Fruit fly (Drosophila melanogaster): ENCODE measurements around the gene CG3226.

CG3226 gene

dm6 chrX:6683635-6684499, 29.8 kb upstream of the CG3226 start, which contains the start of gene Pink1:
Gene Pink1, plus strand, starts transcription at chrX:6683798.
- TF ChIP-seq CG8478 (optimal IDR thresholded peaks at IDR 0.05) (no peak), CTCF (optimal IDR thresholded peaks at IDR 0.05) (peak in 1 of 2 experiments; percentile 37)

dm6 chrX:6681467-6681866, 27.4 kb upstream of the CG3226 start, which contains the start of gene Fum2:
Gene Fum2, plus strand, starts transcription at chrX:6681767.
- TF ChIP-seq CTCF (optimal IDR thresholded peaks at IDR 0.05): no peak
- TF ChIP-seq CG8478 (optimal IDR thresholded peaks at IDR 0.05): no peak

dm6 chrX:6679502-6679810, 25.4 kb upstream of the CG3226 start:
- no peak for TF ChIP-seq CG8478 (optimal IDR thresholded peaks at IDR 0.05)
- no peak for TF ChIP-seq CTCF (optimal IDR thresholded peaks at IDR 0.05)

dm6 chrX:6678635-6679501, 24.8 kb upstream of the CG3226 start, which contains the start of gene ND-ASHI:
Gene ND-ASHI, minus strand, starts transcription at chrX:6679118.
- TF ChIP-seq CTCF (optimal IDR thresholded peaks at IDR 0.05): no peak

- TF ChIP-seq CTCF (optimal IDR thresholded peaks at IDR 0.05) (no peak), CG8478 (optimal IDR thresholded peaks at IDR 0.05) (no peak)
These were observed 23.9 kb upstream of the CG3226 start, which contains the start of gene Fum1 for dm6 chrX:6677826-6678489. Gene Fum1, plus strand, starts transcription at chrX:6678424.

- TF ChIP-seq CTCF (optimal IDR thresholded peaks at IDR 0.05): no peak
- TF ChIP-seq CG8478 (optimal IDR thresholded peaks at IDR 0.05): no peak
These were observed 19.8 kb upstream of the CG3226 start, which contains the start of the genes CG3198 and Mcm6 for dm6 chrX:6673637-6674487. Gene CG3198, minus strand, starts transcription at chrX:6673973. Gene Mcm6, plus strand, starts transcription at chrX:6674387.

dm6 chrX:6663976-6664375, 9.9 kb upstream of the CG3226 start:
- no peak for TF ChIP-seq CG8478 (optimal IDR thresholded peaks at IDR 0.05)
- no peak for TF ChIP-seq CTCF (optimal IDR thresholded peaks at IDR 0.05)

- TF ChIP-seq CG8478 (optimal IDR thresholded peaks at IDR 0.05): no peak
- no peak for TF ChIP-seq CTCF (optimal IDR thresholded peaks at IDR 0.05)
These were observed 9.0 kb upstream of the CG3226 start for dm6 chrX:6662876-6663551.

dm6 chrX:6662378-6662777, 8.3 kb upstream of the CG3226 start:
- TF ChIP-seq CG8478 (optimal IDR thresholded peaks at IDR 0.05) (no peak), CTCF (optimal IDR thresholded peaks at IDR 0.05) (no peak)

dm6 chrX:6661880-6662279, 7.8 kb upstream of the CG3226 start:
- TF ChIP-seq CTCF (optimal IDR thresholded peaks at IDR 0.05) (no peak), CG8478 (optimal IDR thresholded peaks at IDR 0.05) (no peak)

dm6 chrX:6661392-6661837, 7.4 kb upstream of the CG3226 start, which contains the start of the genes CG3224 and Ctr1A:
Gene CG3224, minus strand, starts transcription at chrX:6661462.
Gene Ctr1A, plus strand, starts transcription at chrX:6661647.
- TF ChIP-seq CTCF (optimal IDR thresholded peaks at IDR 0.05): no peak
- TF ChIP-seq CG8478 (optimal IDR thresholded peaks at IDR 0.05): no peak

- TF ChIP-seq CTCF (optimal IDR thresholded peaks at IDR 0.05) (no peak), CG8478 (optimal IDR thresholded peaks at IDR 0.05) (no peak)
These were observed 5.9 kb upstream of the CG3226 start for dm6 chrX:6659919-6660318.
